Worm (Caenorhabditis elegans) whole organism, L4 larva: Measurements from ENCODE around the gene M03B6.3.

ENCODE experiments used
- D1046.2 ChIP-seq: fragments of 200-800 bp; sonication (Bioruptor generic); IDR thresholded peaks from 2 replicates; pipeline ENCODE4 v1.3.6; 2022; ENCODE audit warnings: missing genetic modification characterization, missing compliant biosample characterization
- F26F4.8 ChIP-seq: fragments of 200-800 bp; sonication (Bioruptor generic); conservative IDR thresholded peaks from 2 replicates; pipeline ENCODE4 v1.3.6; 2022; ENCODE audit warnings: missing genetic modification characterization, missing compliant biosample characterization
- F37D6.2 ChIP-seq: sonication (generic microtip); optimal IDR thresholded peaks from 2 replicates; lab custom pipeline; 2016; ENCODE audit warnings: mild to moderate bottlenecking, missing genetic modification characterization, missing compliant biosample characterization
- T26A8.4 ChIP-seq: fragments of 200-800 bp; sonication (Bioruptor generic); IDR thresholded peaks from 2 replicates; pipeline ENCODE4 v1.3.6; 2022; ENCODE audit warnings: missing genetic modification characterization, missing compliant biosample characterization
- aha-1 ChIP-seq: fragments of 150-350 bp; peaks from one replicate; lab custom pipeline; 2014; ENCODE audit warnings: missing biosample characterization, missing genetic modification characterization
- aly-2 ChIP-seq: sonication (generic microtip); optimal IDR thresholded peaks from 2 replicates; lab custom pipeline; 2018; ENCODE audit warnings: missing biosample characterization, missing genetic modification characterization
- arid-1 ChIP-seq: fragments of 200-800 bp; sonication (Bioruptor generic); conservative IDR thresholded peaks from 2 replicates; pipeline ENCODE4 v1.3.6; 2022; ENCODE audit warnings: missing genetic modification reagents, missing genetic modification characterization, missing compliant biosample characterization
- ceh-20 ChIP-seq: fragments of 200-800 bp; sonication (Bioruptor generic); IDR thresholded peaks from 2 replicates; pipeline ENCODE4 v1.3.6; 2022; ENCODE audit warnings: missing genetic modification reagents, missing genetic modification characterization, missing compliant biosample characterization
- ces-1 ChIP-seq: fragments of 150-350 bp; sonication (generic microtip); optimal IDR thresholded peaks from 4 replicates; lab custom pipeline; 2014; ENCODE audit warnings: missing biosample characterization, missing genetic modification reagents, missing genetic modification characterization
- daf-16 ChIP-seq, 3 experiments: sonication (generic microtip); optimal IDR thresholded peaks; 2 replicates each; lab custom pipeline; 2016 to 2017; ENCODE audit warnings: missing genetic modification characterization in 3 of 3, missing genetic modification reagents in 3 of 3, mild to moderate bottlenecking in 2 of 3, missing compliant biosample characterization in 2 of 3, missing biosample characterization in 1 of 3, moderate library complexity in 1 of 3
- dmd-6 ChIP-seq: fragments of 200-800 bp; sonication (Bioruptor generic); IDR thresholded peaks from 2 replicates; pipeline ENCODE4 v1.3.6; 2022; ENCODE audit warnings: missing genetic modification reagents, missing genetic modification characterization, missing compliant biosample characterization
- duxl-1 ChIP-seq: sonication (generic microtip); optimal IDR thresholded peaks from 2 replicates; lab custom pipeline; 2016; ENCODE audit warnings: mild to moderate bottlenecking, missing genetic modification characterization, moderate library complexity, missing compliant biosample characterization; ENCODE audit not compliant: poor library complexity
- hlh-11 ChIP-seq: fragments of 200-800 bp; sonication (Bioruptor generic); optimal IDR thresholded peaks from 2 replicates; lab custom pipeline; 2018; ENCODE audit warnings: mild to moderate bottlenecking, missing genetic modification characterization, missing compliant biosample characterization
- hmg-1.1 ChIP-seq: fragments of 200-800 bp; sonication (Bioruptor generic); IDR thresholded peaks from 2 replicates; pipeline ENCODE4 v1.3.6; 2022; ENCODE audit warnings: missing genetic modification reagents, missing genetic modification characterization, missing compliant biosample characterization
- jun-1 ChIP-seq: fragments of 150-350 bp; optimal IDR thresholded peaks from 2 replicates; lab custom pipeline; 2014; ENCODE audit warnings: missing biosample characterization, missing genetic modification reagents, missing genetic modification characterization
- lin-1 ChIP-seq: fragments of 200-800 bp; sonication (Bioruptor generic); IDR thresholded peaks from 2 replicates; pipeline ENCODE4 v1.3.6; 2022; ENCODE audit warnings: missing genetic modification reagents, missing genetic modification characterization, missing compliant biosample characterization
- lin-15B ChIP-seq: fragments of 150-350 bp; sonication (generic microtip); optimal IDR thresholded peaks from 3 replicates; lab custom pipeline; 2014; ENCODE audit warnings: missing biosample characterization, missing genetic modification characterization
- lir-3 ChIP-seq: sonication (generic microtip); optimal IDR thresholded peaks from 2 replicates; lab custom pipeline; 2016; ENCODE audit warnings: mild to moderate bottlenecking, missing genetic modification characterization, missing compliant biosample characterization
- madf-9 ChIP-seq: fragments of 200-800 bp; sonication (Bioruptor generic); conservative IDR thresholded peaks from 2 replicates; pipeline ENCODE4 v1.3.6; 2022; ENCODE audit warnings: missing genetic modification reagents, missing genetic modification characterization, missing compliant biosample characterization
- mdt-29 ChIP-seq: fragments of 200-800 bp; sonication (Bioruptor generic); IDR thresholded peaks from 2 replicates; pipeline ENCODE4 v1.3.6; 2022; ENCODE audit warnings: missing genetic modification reagents, missing genetic modification characterization, missing compliant biosample characterization
- mep-1 ChIP-seq: fragments of 150-350 bp; sonication (generic microtip); optimal IDR thresholded peaks from 3 replicates; lab custom pipeline; 2014; ENCODE audit warnings: missing biosample characterization, missing genetic modification characterization
- mes-2 ChIP-seq: sonication (generic microtip); optimal IDR thresholded peaks from 2 replicates; lab custom pipeline; 2016; ENCODE audit warnings: missing genotype, mild to moderate bottlenecking, missing genetic modification characterization, missing compliant biosample characterization; ENCODE audit not compliant: poor library complexity, severe bottlenecking
- mxl-3 ChIP-seq: fragments of 200-800 bp; sonication (Bioruptor generic); optimal IDR thresholded peaks from 2 replicates; lab custom pipeline; 2018; ENCODE audit warnings: mild to moderate bottlenecking, missing genetic modification characterization, missing compliant biosample characterization
- nhr-11 ChIP-seq: fragments of 150-350 bp; optimal IDR thresholded peaks from 2 replicates; lab custom pipeline; 2014; ENCODE audit warnings: missing biosample characterization, missing genetic modification characterization
- nhr-237 ChIP-seq: sonication (generic microtip); optimal IDR thresholded peaks from 2 replicates; lab custom pipeline; 2017; ENCODE audit warnings: missing biosample characterization, missing genetic modification characterization
- nhr-28 ChIP-seq: fragments of 150-350 bp; optimal IDR thresholded peaks from 2 replicates; lab custom pipeline; 2014; ENCODE audit warnings: missing biosample characterization, missing genetic modification characterization
- nhr-41 ChIP-seq: fragments of 200-800 bp; sonication (Bioruptor generic); IDR thresholded peaks from 2 replicates; pipeline ENCODE4 v1.3.6; 2022; ENCODE audit warnings: missing genetic modification reagents, missing genetic modification characterization, missing compliant biosample characterization
- pha-4 ChIP-seq, 2 experiments: fragments of 150-350 bp in 1 of 2; fragments of 200-800 bp in 1 of 2; sonication (Bioruptor generic) in 1 of 2; IDR thresholded peaks in 1 of 2; optimal IDR thresholded peaks in 1 of 2; 2 replicates each; pipeline versions ENCODE4 v1.3.6 to Lab custom; 2014 to 2022; ENCODE audit warnings: missing genetic modification characterization in 2 of 2, missing genetic modification reagents in 2 of 2, missing biosample characterization in 1 of 2, missing compliant biosample characterization in 1 of 2
- pqm-1 ChIP-seq: sonication (generic microtip); optimal IDR thresholded peaks from 2 replicates; lab custom pipeline; 2017; ENCODE audit warnings: missing biosample characterization, missing genetic modification characterization
- saeg-2 ChIP-seq: fragments of 200-800 bp; sonication (Bioruptor generic); IDR thresholded peaks from 2 replicates; pipeline ENCODE4 v1.3.6; 2022; ENCODE audit warnings: missing genetic modification reagents, missing genetic modification characterization, missing compliant biosample characterization
- spr-3 ChIP-seq: fragments of 200-800 bp; sonication (Bioruptor generic); optimal IDR thresholded peaks from 2 replicates; lab custom pipeline; 2018; ENCODE audit warnings: mild to moderate bottlenecking, missing genetic modification characterization, missing compliant biosample characterization
- tra-1 ChIP-seq: fragments of 200-800 bp; sonication (Bioruptor generic); IDR thresholded peaks from 2 replicates; pipeline ENCODE4 v1.3.6; 2022; ENCODE audit warnings: missing genetic modification reagents, missing genetic modification characterization, missing compliant biosample characterization
- unc-39 ChIP-seq: sonication (generic microtip); optimal IDR thresholded peaks from 2 replicates; lab custom pipeline; 2017; ENCODE audit warnings: missing biosample characterization, missing genetic modification characterization
- unc-62 ChIP-seq, 3 experiments: fragments of 150-350 bp in 1 of 3; sonication (generic microtip); optimal IDR thresholded peaks in 2 of 3; peaks in 1 of 3; 1 replicate in 1 of 3; 2 replicates in 2 of 3; lab custom pipeline; 2014 to 2017; ENCODE audit warnings: missing biosample characterization in 3 of 3, missing genetic modification characterization in 3 of 3, missing genetic modification reagents in 3 of 3, missing genotype in 1 of 3
- vab-7 ChIP-seq: fragments of 200-800 bp; sonication (Bioruptor generic); IDR thresholded peaks from 2 replicates; pipeline ENCODE4 v1.3.6; 2022; ENCODE audit warnings: missing genetic modification reagents, missing genetic modification characterization, missing compliant biosample characterization

Gene M03B6.3

ce11 chrX:13882639-13883038 lies 18.5 kb upstream of the M03B6.3 start, which contains the start of gene hlb-1:
Gene hlb-1, minus strand, starts transcription at chrX:13882739.
- no peak for TF ChIP-seq lin-15B (tag; lab: Kevin White, UChicago)
- TF ChIP-seq unc-62 (GFP tag; optimal IDR thresholded peaks at IDR 0.05 in 1 of 2; lab: Kevin White, UChicago), result peak in 1 of 2 experiments; percentile 3
- no peak for TF ChIP-seq unc-62 (tag; optimal IDR thresholded peaks at IDR 0.05; lab: Kevin White, UChicago)
- TF ChIP-seq D1046.2, result no peak
- TF ChIP-seq nhr-28 (tag; lab: Kevin White, UChicago), result no peak

ce11 chrX:13881760-13882369 lies 17.8 kb upstream of the M03B6.3 start:
- TF ChIP-seq unc-39 (tag; lab: Kevin White, UChicago), result no peak
- TF ChIP-seq lin-1 (GFP tag; lab: Robert Waterston, UW), result no peak
- TF ChIP-seq T26A8.4 (GFP tag; lab: Robert Waterston, UW), result no peak
- TF ChIP-seq mxl-3 (GFP tag; lab: Kevin White, UChicago), result no peak
- TF ChIP-seq aly-2, result no peak
- peak; percentile 40 for TF ChIP-seq aha-1
- no peak for TF ChIP-seq F26F4.8 (GFP tag; lab: Robert Waterston, UW)
- no peak for TF ChIP-seq mdt-29 (GFP tag; lab: Robert Waterston, UW)
- TF ChIP-seq vab-7 (GFP tag; lab: Robert Waterston, UW), result no peak

ce11 chrX:13878082-13878481 lies 14.0 kb upstream of the M03B6.3 start:
- TF ChIP-seq aha-1, result peak; percentile 92
- no peak for TF ChIP-seq aly-2
- TF ChIP-seq jun-1, result no peak
- no peak for TF ChIP-seq lir-3 (tag; lab: Kevin White, UChicago)

- no peak for TF ChIP-seq tra-1 (GFP tag; lab: Robert Waterston, UW)
- no peak for TF ChIP-seq daf-16 (GFP tag; optimal IDR thresholded peaks at IDR 0.05; lab: Kevin White, UChicago)
- TF ChIP-seq daf-16 (tag; optimal IDR thresholded peaks at IDR 0.05; lab: Kevin White, UChicago), result peak; percentile 75
- TF ChIP-seq unc-62 (GFP tag; optimal IDR thresholded peaks at IDR 0.05 in 1 of 2; lab: Kevin White, UChicago), result peak in 1 of 2 experiments; percentile 59
- TF ChIP-seq unc-62 (tag; optimal IDR thresholded peaks at IDR 0.05; lab: Kevin White, UChicago), result no peak
- TF ChIP-seq pqm-1 (tag; lab: Kevin White, UChicago), result peak; percentile 15
- no peak for TF ChIP-seq hmg-1.1 (GFP tag; lab: Robert Waterston, UW)
- TF ChIP-seq duxl-1 (tag; lab: Kevin White, UChicago), result no peak
These were observed 12.8 kb upstream of the M03B6.3 start for ce11 chrX:13876860-13877259.

DNA sequence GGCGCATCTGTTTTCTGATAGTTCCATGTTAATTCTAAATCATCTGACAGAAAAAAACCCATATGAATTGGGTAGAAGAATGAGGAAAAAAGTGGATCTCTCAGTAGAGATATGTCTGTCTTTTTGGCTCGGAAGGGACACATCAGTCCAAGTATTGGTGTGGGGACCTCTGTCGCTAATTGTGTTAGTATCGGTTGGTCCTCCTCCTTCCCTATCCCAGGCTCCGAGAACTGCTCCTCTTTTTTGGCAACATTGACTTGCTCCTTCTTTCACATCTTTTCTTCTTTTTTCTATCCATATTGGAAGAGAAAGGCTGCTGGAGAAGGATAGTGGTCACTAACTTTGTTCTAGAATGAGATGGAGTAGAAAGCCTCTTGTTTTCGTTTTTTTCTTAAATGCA lies 11.8 kb upstream of the M03B6.3 start:
- TF ChIP-seq dmd-6 (GFP tag; lab: Robert Waterston, UW) (no peak), nhr-41 (no peak), ces-1 (GFP tag; lab: Kevin White, UChicago) (peak; percentile 43), unc-62 (GFP tag; optimal IDR thresholded peaks at IDR 0.05 in 1 of 2; lab: Kevin White, UChicago) (peak in 1 of 2 experiments; percentile 47), unc-62 (tag; optimal IDR thresholded peaks at IDR 0.05; lab: Kevin White, UChicago) (no peak), nhr-237 (no peak)

ce11 chrX:13873324-13873933 lies 9.3 kb upstream of the M03B6.3 start:
- no peak for TF ChIP-seq madf-9 (GFP tag; lab: Robert Waterston, UW)
- peak; percentile 46 for TF ChIP-seq nhr-11 (tag; lab: Kevin White, UChicago)
- no peak for TF ChIP-seq arid-1 (GFP tag; lab: Robert Waterston, UW)
- TF ChIP-seq ceh-20 (GFP tag; lab: Robert Waterston, UW), result 0 out of 2 replicates have a peak, but pooled peaks have one; percentile 29
- no peak for TF ChIP-seq mes-2 (tag; lab: Kevin White, UChicago)
- peak; percentile 42 for TF ChIP-seq hlh-11 (tag; lab: Kevin White, UChicago)
- peak in 1 of 2 experiments; percentile 64 for TF ChIP-seq unc-62 (GFP tag; optimal IDR thresholded peaks at IDR 0.05 in 1 of 2; lab: Kevin White, UChicago)
- TF ChIP-seq unc-62 (tag; optimal IDR thresholded peaks at IDR 0.05; lab: Kevin White, UChicago), result no peak
- TF ChIP-seq aha-1, result peak; percentile 87
- TF ChIP-seq saeg-2, result no peak
- no peak for TF ChIP-seq pha-4 (GFP tag; IDR thresholded peaks at IDR 0.05; lab: Robert Waterston, UW)
- TF ChIP-seq pha-4 (tag; optimal IDR thresholded peaks at IDR 0.05; lab: Kevin White, UChicago), result no peak
- peak; percentile 6 for TF ChIP-seq nhr-28 (tag; lab: Kevin White, UChicago)
- TF ChIP-seq mep-1 (tag; lab: Kevin White, UChicago), result no peak
- TF ChIP-seq daf-16 (GFP tag; optimal IDR thresholded peaks at IDR 0.05; lab: Kevin White, UChicago), result peak in 1 of 2 experiments; percentile 85
- no peak for TF ChIP-seq daf-16 (tag; optimal IDR thresholded peaks at IDR 0.05; lab: Kevin White, UChicago)
- TF ChIP-seq spr-3, result no peak
- TF ChIP-seq F37D6.2, result no peak
- TF ChIP-seq tra-1 (GFP tag; lab: Robert Waterston, UW), result 0 out of 2 replicates have a peak, but pooled peaks have one; percentile 52
